Fruit fly (Drosophila melanogaster) whole organism, embryonic: ENCODE results near the gene CG7058.

Experiments used
- Ada2b ChIP-seq: fragments of 200-800 bp; sonication (Bioruptor generic); IDR thresholded peaks from 2 replicates; pipeline ENCODE4 v1.3.6; 2022; ENCODE audit warnings: missing biosample characterization, missing genetic modification characterization
- Atf-2 ChIP-seq: fragments of 200-800 bp; sonication (Bioruptor generic); optimal IDR thresholded peaks from 2 replicates; lab custom pipeline; 2016; ENCODE audit warnings: missing biosample characterization, missing genetic modification characterization
- CG10267 ChIP-seq: fragments of 200-800 bp; sonication (Bioruptor generic); optimal IDR thresholded peaks from 2 replicates; lab custom pipeline; 2018; ENCODE audit warnings: missing biosample characterization, mild to moderate bottlenecking, missing genetic modification characterization, moderate library complexity
- CG11093 ChIP-seq: fragments of 200-800 bp; sonication (Bioruptor generic); IDR thresholded peaks from 3 replicates; pipeline ENCODE4 v1.3.6; 2022; ENCODE audit warnings: missing biosample characterization, missing genetic modification characterization
- CG1233 ChIP-seq: fragments of 200-800 bp; sonication (Bioruptor generic); optimal IDR thresholded peaks from 4 replicates; lab custom pipeline; 2018; ENCODE audit warnings: missing biosample characterization, mild to moderate bottlenecking, missing genetic modification characterization
- CG13775 ChIP-seq: fragments of 200-800 bp; sonication (Bioruptor generic); optimal IDR thresholded peaks from 3 replicates; lab custom pipeline; 2017; ENCODE audit warnings: missing biosample characterization, mild to moderate bottlenecking, missing genetic modification characterization
- CG14014 ChIP-seq: fragments of 200-800 bp; sonication (Bioruptor generic); IDR thresholded peaks from 2 replicates; pipeline ENCODE4 v1.3.6; 2022; ENCODE audit warnings: missing biosample characterization, missing genetic modification characterization
- CG15514 ChIP-seq: fragments of 200-800 bp; sonication (Bioruptor generic); optimal IDR thresholded peaks from 3 replicates; lab custom pipeline; 2017; ENCODE audit warnings: missing biosample characterization, missing genetic modification characterization, mild to moderate bottlenecking, moderate library complexity, missing genetic modification reagents
- CG15696 ChIP-seq: fragments of 200-800 bp; sonication (Bioruptor generic); optimal IDR thresholded peaks from 2 replicates; lab custom pipeline; 2019; ENCODE audit warnings: missing biosample characterization, mild to moderate bottlenecking, missing genetic modification characterization, moderate library complexity
- CG1602 ChIP-seq: fragments of 200-800 bp; sonication (Bioruptor generic); optimal IDR thresholded peaks from 3 replicates; lab custom pipeline; 2016; ENCODE audit warnings: missing biosample characterization, missing genetic modification characterization
- CG2120 ChIP-seq: fragments of 200-800 bp; sonication (Bioruptor generic); optimal IDR thresholded peaks from 3 replicates; lab custom pipeline; 2016; ENCODE audit warnings: missing biosample characterization, missing genetic modification characterization
- CG2678 ChIP-seq: fragments of 200-800 bp; sonication (Bioruptor generic); optimal IDR thresholded peaks from 3 replicates; lab custom pipeline; 2019; ENCODE audit warnings: missing biosample characterization, mild to moderate bottlenecking, missing genetic modification characterization, moderate library complexity
- CG3281 ChIP-seq: fragments of 200-800 bp; sonication (Bioruptor generic); optimal IDR thresholded peaks from 3 replicates; lab custom pipeline; 2017; ENCODE audit warnings: missing biosample characterization, mild to moderate bottlenecking, missing genetic modification characterization
- CG4282 ChIP-seq: fragments of 200-800 bp; sonication (Bioruptor generic); optimal IDR thresholded peaks from 2 replicates; lab custom pipeline; 2016; ENCODE audit warnings: missing biosample characterization, missing genetic modification characterization
- CG7786 ChIP-seq: fragments of 200-800 bp; sonication (Bioruptor generic); optimal IDR thresholded peaks from 2 replicates; lab custom pipeline; 2016; ENCODE audit warnings: missing biosample characterization, missing genetic modification characterization
- CG7839 ChIP-seq: fragments of 200-800 bp; sonication (Bioruptor generic); optimal IDR thresholded peaks from 3 replicates; lab custom pipeline; 2018; ENCODE audit warnings: missing biosample characterization, mild to moderate bottlenecking, missing genetic modification characterization, moderate library complexity
- Dbx ChIP-seq: fragments of 200-800 bp; sonication (Bioruptor generic); IDR thresholded peaks from 3 replicates; pipeline ENCODE4 v1.3.6; 2022; ENCODE audit warnings: missing biosample characterization, missing genetic modification characterization
- Ets65A ChIP-seq: fragments of 200-800 bp; sonication (Bioruptor generic); peaks from one replicate; lab custom pipeline; 2016; ENCODE audit warnings: missing biosample characterization, missing genetic modification characterization
- Hand ChIP-seq: fragments of 200-800 bp; sonication (Bioruptor generic); optimal IDR thresholded peaks from 2 replicates; lab custom pipeline; 2017; ENCODE audit warnings: mild to moderate bottlenecking, missing biosample characterization, missing genetic modification reagents, missing genetic modification characterization
- Hey ChIP-seq: fragments of 200-800 bp; sonication (Bioruptor generic); optimal IDR thresholded peaks from 3 replicates; lab custom pipeline; 2018; ENCODE audit warnings: missing biosample characterization, mild to moderate bottlenecking, missing genetic modification characterization
- Hr3 ChIP-seq: fragments of 200-800 bp; sonication (Bioruptor generic); optimal IDR thresholded peaks from 3 replicates; lab custom pipeline; 2016; ENCODE audit warnings: missing biosample characterization, missing genetic modification characterization
- Hr78 ChIP-seq, 2 experiments: fragments of 200-800 bp in 1 of 2; fragments of >200 bp in 1 of 2; sonication (Bioruptor generic) in 1 of 2; optimal IDR thresholded peaks; 2 replicates each; lab custom pipeline; 2017 to 2019; ENCODE audit warnings: missing biosample characterization in 2 of 2, missing genetic modification characterization in 2 of 2, mild to moderate bottlenecking in 1 of 2, moderate library complexity in 1 of 2
- MTF-1 ChIP-seq: fragments of 200-800 bp; sonication (Bioruptor generic); optimal IDR thresholded peaks from 2 replicates; lab custom pipeline; 2018; ENCODE audit warnings: missing biosample characterization, mild to moderate bottlenecking, missing genetic modification characterization, borderline replicate concordance
- Optix ChIP-seq: fragments of 200-800 bp; sonication (Bioruptor generic); IDR thresholded peaks from 3 replicates; pipeline ENCODE4 v1.3.6; 2022; ENCODE audit warnings: missing biosample characterization, missing genetic modification characterization
- Ptx1 ChIP-seq: fragments of 200-800 bp; sonication (Bioruptor generic); IDR thresholded peaks from 2 replicates; pipeline ENCODE4 v1.3.6; 2022; ENCODE audit warnings: missing biosample characterization, missing genetic modification characterization
- Rfx ChIP-seq: fragments of 200-800 bp; sonication (Bioruptor generic); IDR thresholded peaks from 2 replicates; pipeline ENCODE4 v1.3.6; 2022; ENCODE audit warnings: missing biosample characterization, missing genetic modification characterization
- Rx ChIP-seq: fragments of 200-800 bp; sonication (Bioruptor generic); IDR thresholded peaks from 2 replicates; pipeline ENCODE4 v1.3.6; 2022; ENCODE audit warnings: missing biosample characterization, missing genetic modification characterization
- Six4 ChIP-seq: fragments of 200-800 bp; sonication (Bioruptor generic); optimal IDR thresholded peaks from 2 replicates; lab custom pipeline; 2016; ENCODE audit warnings: missing biosample characterization, missing genetic modification characterization
- Spps ChIP-seq: fragments of 200-800 bp; sonication (Bioruptor generic); optimal IDR thresholded peaks from 2 replicates; lab custom pipeline; 2018; ENCODE audit warnings: missing biosample characterization, mild to moderate bottlenecking, missing genetic modification characterization
- Tbp ChIP-seq: fragments of >200 bp; optimal IDR thresholded peaks from 2 replicates; lab custom pipeline; 2018; ENCODE audit warnings: missing biosample characterization, missing genetic modification characterization
- Xrp1 ChIP-seq: fragments of 200-800 bp; sonication (Bioruptor generic); IDR thresholded peaks from 2 replicates; pipeline ENCODE4 v1.3.6; 2022; ENCODE audit warnings: missing biosample characterization, missing genetic modification characterization
- abd-A ChIP-seq: fragments of 200-800 bp; sonication (Bioruptor generic); optimal IDR thresholded peaks from 3 replicates; lab custom pipeline; 2019; ENCODE audit warnings: missing biosample characterization, mild to moderate bottlenecking, missing genetic modification characterization, moderate library complexity
- ase ChIP-seq: fragments of 200-800 bp; sonication (Bioruptor generic); IDR thresholded peaks from 3 replicates; pipeline ENCODE4 v1.3.6; 2022; ENCODE audit warnings: missing biosample characterization, missing genetic modification characterization
- cwo ChIP-seq: fragments of 200-800 bp; sonication (Bioruptor generic); optimal IDR thresholded peaks from 3 replicates; lab custom pipeline; 2017; ENCODE audit warnings: missing biosample characterization, missing genetic modification characterization, mild to moderate bottlenecking, moderate library complexity, missing genetic modification reagents
- dpn ChIP-seq, 2 experiments: fragments of 200-800 bp; sonication (Bioruptor generic); optimal IDR thresholded peaks; 3 replicates each; lab custom pipeline; 2016; ENCODE audit warnings: missing biosample characterization in 2 of 2, missing genetic modification characterization in 2 of 2
- ftz-f1 ChIP-seq: fragments of 200-800 bp; sonication (Bioruptor generic); optimal IDR thresholded peaks from 2 replicates; lab custom pipeline; 2016; ENCODE audit warnings: missing biosample characterization, missing genetic modification characterization
- gce ChIP-seq: fragments of 200-800 bp; sonication (Bioruptor generic); IDR thresholded peaks from 3 replicates; pipeline ENCODE4 v1.3.6; 2022; ENCODE audit warnings: missing biosample characterization, missing genetic modification characterization
- gsb ChIP-seq: fragments of 200-800 bp; sonication (Bioruptor generic); IDR thresholded peaks from 2 replicates; pipeline ENCODE4 v1.3.6; 2022; ENCODE audit warnings: missing biosample characterization, missing genetic modification characterization
- hkb ChIP-seq, 2 experiments: fragments of 200-800 bp in 1 of 2; fragments of >200 bp in 1 of 2; sonication (Bioruptor generic) in 1 of 2; IDR thresholded peaks in 1 of 2; optimal IDR thresholded peaks in 1 of 2; 2 replicates each; pipeline versions ENCODE4 v1.3.6 to Lab custom; 2017 to 2022; ENCODE audit warnings: missing biosample characterization in 1 of 2, missing genetic modification characterization in 1 of 2
- knrl ChIP-seq: fragments of 200-800 bp; sonication (Bioruptor generic); IDR thresholded peaks from 3 replicates; pipeline ENCODE4 v1.3.6; 2022; ENCODE audit warnings: missing biosample characterization, missing genetic modification characterization; ENCODE audit not compliant: partially characterized antibody
- lmd ChIP-seq: fragments of 200-800 bp; sonication (Bioruptor generic); IDR thresholded peaks from 2 replicates; pipeline ENCODE4 v1.3.6; 2022; ENCODE audit warnings: missing biosample characterization, missing genetic modification characterization
- mam ChIP-seq: fragments of 200-800 bp; sonication (Bioruptor generic); optimal IDR thresholded peaks from 3 replicates; lab custom pipeline; 2016; ENCODE audit warnings: missing biosample characterization, missing genetic modification characterization
- mirr ChIP-seq: fragments of 200-800 bp; sonication (Bioruptor generic); optimal IDR thresholded peaks from 3 replicates; lab custom pipeline; 2018; ENCODE audit warnings: missing biosample characterization, mild to moderate bottlenecking, missing genetic modification characterization
- nmo ChIP-seq: fragments of 200-800 bp; sonication (Bioruptor generic); optimal IDR thresholded peaks from 2 replicates; lab custom pipeline; 2018; ENCODE audit warnings: missing biosample characterization, mild to moderate bottlenecking, missing genetic modification characterization, moderate library complexity
- pnt ChIP-seq: fragments of 200-800 bp; sonication (Bioruptor generic); optimal IDR thresholded peaks from 3 replicates; lab custom pipeline; 2016; ENCODE audit warnings: missing biosample characterization, missing genetic modification characterization
- pum ChIP-seq: fragments of 200-800 bp; sonication (Bioruptor generic); optimal IDR thresholded peaks from 2 replicates; lab custom pipeline; 2016; ENCODE audit warnings: missing biosample characterization, missing genetic modification characterization
- ranshi ChIP-seq: fragments of 200-800 bp; sonication (Bioruptor generic); IDR thresholded peaks from 2 replicates; pipeline ENCODE4 v1.3.6; 2022; ENCODE audit warnings: missing biosample characterization, missing genetic modification characterization
- salm ChIP-seq: fragments of 200-800 bp; sonication (Bioruptor generic); optimal IDR thresholded peaks from 2 replicates; lab custom pipeline; 2018; ENCODE audit warnings: missing biosample characterization, mild to moderate bottlenecking, missing genetic modification characterization
- sens-2 ChIP-seq: fragments of 200-800 bp; sonication (Bioruptor generic); IDR thresholded peaks from 2 replicates; pipeline ENCODE4 v1.3.6; 2022; ENCODE audit warnings: missing biosample characterization, missing genetic modification characterization
- stc ChIP-seq: fragments of 200-800 bp; sonication (Bioruptor generic); IDR thresholded peaks from 2 replicates; pipeline ENCODE4 v1.3.6; 2022; ENCODE audit warnings: missing biosample characterization, missing genetic modification characterization

CG7058 gene

dm6 chrX:18834399-18834798 is 27.9 kb downstream of the CG7058 start (continued):
- TF ChIP-seq cwo (GFP tag; lab: Kevin White, UChicago), result peak; percentile 41
- peak; percentile 53; the same call in 1 of the 2 replicates for TF ChIP-seq Xrp1
- peak; percentile 6 for TF ChIP-seq CG10267
- TF ChIP-seq Hr3 (GFP tag; lab: Kevin White, UChicago), result no peak
- TF ChIP-seq gsb (GFP tag; lab: Robert Waterston, UW), result no peak
- TF ChIP-seq Atf-2 (GFP tag; lab: Kevin White, UChicago), result no peak
- TF ChIP-seq Spps (tag; lab: Kevin White, UChicago), result no peak
- TF ChIP-seq hkb (optimal IDR thresholded peaks at IDR 0.05; lab: Kevin White, UChicago), result no peak
- peak; percentile 47 for TF ChIP-seq hkb (GFP tag; IDR thresholded peaks at IDR 0.05; lab: Robert Waterston, UW)
- TF ChIP-seq nmo (GFP tag; lab: Kevin White, UChicago), result peak; percentile 15
- no peak for TF ChIP-seq Hr78 (GFP tag; optimal IDR thresholded peaks at IDR 0.05; lab: Kevin White, UChicago)
- no peak for TF ChIP-seq abd-A (tag; lab: Kevin White, UChicago)
- TF ChIP-seq CG7786 (GFP tag; lab: Kevin White, UChicago), result peak; percentile 9
- TF ChIP-seq CG1233 (GFP tag; lab: Kevin White, UChicago), result no peak
- peak; percentile 17 for TF ChIP-seq pum (GFP tag; lab: Kevin White, UChicago)
- TF ChIP-seq MTF-1 (GFP tag; lab: Kevin White, UChicago), result no peak
- no peak for TF ChIP-seq CG4282 (GFP tag; lab: Kevin White, UChicago)
- no peak for TF ChIP-seq Hey (tag; lab: Kevin White, UChicago)
- peak; percentile 42; the same call in 1 of the 3 replicates for TF ChIP-seq Dbx
- no peak for TF ChIP-seq mirr (GFP tag; lab: Kevin White, UChicago)
- TF ChIP-seq CG15514 (GFP tag; lab: Kevin White, UChicago), result no peak
- peak; percentile 34 for TF ChIP-seq CG2678 (tag; lab: Kevin White, UChicago)
- peak; percentile 40 for TF ChIP-seq mam
- no peak for TF ChIP-seq CG13775 (GFP tag; lab: Kevin White, UChicago)
- TF ChIP-seq knrl (GFP tag; lab: Robert Waterston, UW), result no peak
- TF ChIP-seq Tbp (GFP tag; lab: Kevin White, UChicago), result no peak
- TF ChIP-seq salm, result no peak
- 0 out of 2 replicates have a peak, but pooled peaks have one; percentile 19 for TF ChIP-seq CG14014 (GFP tag; lab: Robert Waterston, UW)
- 0 out of 2 replicates have a peak, but pooled peaks have one; percentile 24 for TF ChIP-seq lmd (GFP tag; lab: Robert Waterston, UW)
- no peak for TF ChIP-seq gce (GFP tag; lab: Robert Waterston, UW)
- TF ChIP-seq ranshi (GFP tag; lab: Robert Waterston, UW), result peak; percentile 56; the same call in 1 of the 2 replicates
- 0 out of 2 replicates have a peak, but pooled peaks have one; percentile 22 for TF ChIP-seq Rfx (GFP tag; lab: Robert Waterston, UW)
- peak; percentile 53; the same call in 1 of the 2 replicates for TF ChIP-seq stc (GFP tag; lab: Robert Waterston, UW)
- TF ChIP-seq CG7839 (tag; lab: Kevin White, UChicago), result peak; percentile 44
- peak; percentile 71 for TF ChIP-seq Ets65A
- no peak for TF ChIP-seq Six4
- TF ChIP-seq CG11093 (GFP tag; lab: Robert Waterston, UW), result 0 out of 3 replicates have a peak, but pooled peaks have one; percentile 32
- no peak for TF ChIP-seq pnt
- TF ChIP-seq CG2120 (GFP tag; lab: Kevin White, UChicago), result no peak
- TF ChIP-seq CG1602, result no peak
- 0 out of 3 replicates have a peak, but pooled peaks have one; percentile 42 for TF ChIP-seq ase (GFP tag; lab: Robert Waterston, UW)
- no peak for TF ChIP-seq ftz-f1 (GFP tag; lab: Kevin White, UChicago)
- TF ChIP-seq Hand (GFP tag; lab: Kevin White, UChicago), result no peak
- peak; percentile 57; the same call in 1 of the 2 replicates for TF ChIP-seq Ptx1 (GFP tag; lab: Robert Waterston, UW)
- TF ChIP-seq CG3281, result peak; percentile 24
- 0 out of 3 replicates have a peak, but pooled peaks have one; percentile 31 for TF ChIP-seq Optix
- TF ChIP-seq dpn (GFP tag; optimal IDR thresholded peaks at IDR 0.05; lab: Kevin White, UChicago), result peak in 1 of 2 experiments; percentile 18
- no peak for TF ChIP-seq CG15696 (tag; lab: Kevin White, UChicago)
- no peak for TF ChIP-seq sens-2 (GFP tag; lab: Robert Waterston, UW)
- TF ChIP-seq Rx (GFP tag; lab: Robert Waterston, UW), result peak; percentile 52; the same call in 1 of the 2 replicates
- peak; percentile 50; the same call in 1 of the 2 replicates for TF ChIP-seq Ada2b (GFP tag; lab: Robert Waterston, UW)
